Fruit fly (Drosophila melanogaster) whole organism, larva: ENCODE measurements around the gene CD98hc.

Source experiments
- noc ChIP-seq: fragments of 200-800 bp; sonication (Bioruptor generic); optimal IDR thresholded peaks from 3 replicates; lab custom pipeline; 2019; ENCODE audit warnings: missing biosample characterization, mild to moderate bottlenecking, missing genetic modification characterization, moderate library complexity

The CD98hc gene

dm6 chr3R:7990799-7991423 is 12.7 kb upstream of the CD98hc start:
- TF ChIP-seq noc: no peak

dm6 chr3R:7990257-7990656 is 12.0 kb upstream of the CD98hc start:
- no peak for TF ChIP-seq noc

dm6 chr3R:7981396-7981795 is 3.2 kb upstream of the CD98hc start:
- TF ChIP-seq noc: no peak

- TF ChIP-seq noc: no peak
Measured at dm6 chr3R:7980222-7980621, 2.0 kb upstream of the CD98hc start, which contains the start of gene Sfp84E. Sfp84E (minus strand) TSS chr3R:7980322.

dm6 chr3R:7977011-7977925 is 960 bp downstream of the CD98hc start:
- TF ChIP-seq noc: peak; percentile 58

dm6 chr3R:7973049-7973448 is 5.2 kb downstream of the CD98hc start:
- TF ChIP-seq noc: no peak

dm6 chr3R:7972179-7972578 is 6.0 kb downstream of the CD98hc start:
- no peak for TF ChIP-seq noc

dm6 chr3R:7970640-7971039 is 7.6 kb downstream of the CD98hc start:
- TF ChIP-seq noc: no peak

dm6 chr3R:7969702-7970175 is 8.5 kb downstream of the CD98hc start:
- no peak for TF ChIP-seq noc

- no peak for TF ChIP-seq noc
Measured at dm6 chr3R:7968958-7969701, 9.1 kb downstream of the CD98hc start.

- TF ChIP-seq noc: no peak
Measured at dm6 chr3R:7967801-7968200, 10.4 kb downstream of the CD98hc start.

- TF ChIP-seq noc: no peak
Measured at dm6 chr3R:7967347-7967746, 10.9 kb downstream of the CD98hc start, which contains the start of gene dsx. dsx (minus strand) TSS chr3R:7967408.

- TF ChIP-seq noc: no peak
Measured at dm6 chr3R:7966544-7967264, 11.5 kb downstream of the CD98hc start.

- peak; percentile 19 for TF ChIP-seq noc
Measured at dm6 chr3R:7964751-7965319, 13.4 kb downstream of the CD98hc start.

dm6 chr3R:7963495-7964132 is 14.6 kb downstream of the CD98hc start:
- no peak for TF ChIP-seq noc
